Worm (Caenorhabditis elegans) whole organism, L4 larva: ENCODE data around the gene lact-6.

Experiments used
- ama-1 ChIP-seq: fragments of 150-350 bp; optimal IDR thresholded peaks from 2 replicates; lab custom pipeline; 2014; ENCODE audit warnings: inconsistent platforms, mixed read lengths
- fos-1 ChIP-seq: fragments of 150-350 bp; optimal IDR thresholded peaks from 2 replicates; lab custom pipeline; 2014; ENCODE audit warnings: missing biosample characterization, missing genetic modification characterization
- lim-7 ChIP-seq: fragments of 200-800 bp; sonication (Bioruptor generic); IDR thresholded peaks from 2 replicates; pipeline ENCODE4 v1.3.6; 2022; ENCODE audit warnings: missing genetic modification characterization, missing compliant biosample characterization
- lin-39 ChIP-seq: fragments of 150-350 bp; optimal IDR thresholded peaks from 2 replicates; lab custom pipeline; 2014; ENCODE audit warnings: missing biosample characterization, missing genetic modification reagents, missing genetic modification characterization
- lsy-2 ChIP-seq, 2 experiments: fragments of 150-350 bp in 1 of 2; sonication (generic microtip) in 1 of 2; optimal IDR thresholded peaks; 2 replicates each; lab custom pipeline; 2014 to 2017; ENCODE audit warnings: missing biosample characterization in 2 of 2, missing genetic modification characterization in 2 of 2
- mdl-1 ChIP-seq, 2 experiments: fragments of 150-350 bp in 1 of 2; sonication (generic microtip) in 1 of 2; optimal IDR thresholded peaks; 2 replicates each; lab custom pipeline; 2014 to 2017; ENCODE audit warnings: missing biosample characterization in 2 of 2, missing genetic modification characterization in 2 of 2
- vab-7 ChIP-seq: fragments of 200-800 bp; sonication (Bioruptor generic); IDR thresholded peaks from 2 replicates; pipeline ENCODE4 v1.3.6; 2022; ENCODE audit warnings: missing genetic modification reagents, missing genetic modification characterization, missing compliant biosample characterization
- zag-1 ChIP-seq: fragments of 150-350 bp; optimal IDR thresholded peaks from 2 replicates; lab custom pipeline; 2014; ENCODE audit warnings: missing biosample characterization, missing genetic modification characterization
- ztf-11 ChIP-seq: fragments of 150-350 bp; optimal IDR thresholded peaks from 2 replicates; lab custom pipeline; 2014; ENCODE audit warnings: missing biosample characterization, missing genetic modification characterization

ce11 chrIV:17413343-17413742 is 17.8 kb downstream of the lact-6 start:
- TF ChIP-seq zag-1 (tag; lab: Kevin White, UChicago) (no peak), vab-7 (no peak), lin-39 (tag; lab: Kevin White, UChicago) (no peak), ztf-11 (tag; lab: Kevin White, UChicago) (no peak), lim-7 (GFP tag; lab: Robert Waterston, UW) (no peak), mdl-1 (tag; optimal IDR thresholded peaks at IDR 0.05; lab: Kevin White, UChicago) (no peak), lsy-2 (tag; optimal IDR thresholded peaks at IDR 0.05; lab: Kevin White, UChicago) (no peak), fos-1 (tag; lab: Kevin White, UChicago) (no peak), ama-1 (lab: Kevin White, UChicago) (no peak)
